Worm (Caenorhabditis elegans) whole organism, early embryonic: ENCODE measurements around the gene Y54G2A.49.

Source experiments
- B0310.2 ChIP-seq: sonication (generic microtip); optimal IDR thresholded peaks from 2 replicates; lab custom pipeline; 2016; ENCODE audit warnings: mild to moderate bottlenecking, missing genetic modification characterization, missing compliant biosample characterization
- F13C5.2 ChIP-seq: sonication (generic microtip); optimal IDR thresholded peaks from 2 replicates; lab custom pipeline; 2017; ENCODE audit warnings: mild to moderate bottlenecking, missing genetic modification characterization, inconsistent platforms, missing compliant biosample characterization
- ama-1 ChIP-seq: fragments of 150-350 bp; optimal IDR thresholded peaks from 2 replicates; lab custom pipeline; 2014
- ceh-36 ChIP-seq: sonication (generic microtip); optimal IDR thresholded peaks from 2 replicates; lab custom pipeline; 2016; ENCODE audit warnings: missing genetic modification characterization, inconsistent platforms, missing compliant biosample characterization
- hmbx-1 ChIP-seq: sonication (generic microtip); optimal IDR thresholded peaks from 2 replicates; lab custom pipeline; 2016; ENCODE audit warnings: mild to moderate bottlenecking, missing genetic modification characterization, missing compliant biosample characterization
- hmg-4 ChIP-seq: fragments of 200-800 bp; sonication (Bioruptor generic); optimal IDR thresholded peaks from 2 replicates; lab custom pipeline; 2018; ENCODE audit warnings: mild to moderate bottlenecking, missing genetic modification characterization, missing compliant biosample characterization
- pes-1 ChIP-seq: fragments of 200-800 bp; sonication (Bioruptor generic); IDR thresholded peaks from 2 replicates; pipeline ENCODE4 v1.3.6; 2022; ENCODE audit warnings: missing genetic modification reagents, missing genetic modification characterization, missing compliant biosample characterization
- sea-1 ChIP-seq: fragments of 200-800 bp; sonication (Bioruptor generic); conservative IDR thresholded peaks from 2 replicates; pipeline ENCODE4 v1.3.6; 2022; ENCODE audit warnings: missing genetic modification characterization, missing compliant biosample characterization
- tbx-11 ChIP-seq: fragments of 200-800 bp; sonication (Bioruptor generic); IDR thresholded peaks from 2 replicates; pipeline ENCODE4 v1.3.6; 2022; ENCODE audit warnings: missing genetic modification characterization, missing compliant biosample characterization

- TF ChIP-seq sea-1 (GFP tag; lab: Robert Waterston, UW) (no peak), hmbx-1 (tag; lab: Kevin White, UChicago) (no peak), pes-1 (GFP tag; lab: Robert Waterston, UW) (no peak), tbx-11 (GFP tag; lab: Robert Waterston, UW) (no peak), ama-1 (lab: Kevin White, UChicago) (no peak), hmg-4 (GFP tag; lab: Kevin White, UChicago) (no peak), B0310.2 (tag; lab: Kevin White, UChicago) (no peak), F13C5.2 (tag; lab: Kevin White, UChicago) (no peak), ceh-36 (tag; lab: Kevin White, UChicago) (no peak)
Measured at ce11 chrIV:2842162-2842561, 10.9 kb downstream of the Y54G2A.49 start, which contains the start of gene clec-84.
